Worm (Caenorhabditis elegans): ENCODE data around the gene C02F5.2.

The C02F5.2 gene

ce11 chrIII:8250007-8250683 is 726 bp downstream of the C02F5.2 start, which contains the start of gene knl-1 (continued):
- TF ChIP-seq snpc-4 (tag; optimal IDR thresholded peaks at IDR 0.05) (no peak), sptf-1 (tag; optimal IDR thresholded peaks at IDR 0.05) (no peak), skn-1 (tag; optimal IDR thresholded peaks at IDR 0.05) (peak; percentile 36), nhr-28 (tag; optimal IDR thresholded peaks at IDR 0.05) (no peak), unc-30 (tag; optimal IDR thresholded peaks at IDR 0.05) (no peak), C16A3.4 (tag; optimal IDR thresholded peaks at IDR 0.05) (peak; percentile 82), aha-1 (tag; optimal IDR thresholded peaks at IDR 0.05) (no peak), pax-3 (tag; optimal IDR thresholded peaks at IDR 0.05) (no peak), fkh-10 (GFP tag; optimal IDR thresholded peaks at IDR 0.05) (no peak), unc-86 (tag; optimal IDR thresholded peaks at IDR 0.05) (no peak), fkh-4 (tag; optimal IDR thresholded peaks at IDR 0.05; ENCODE audit: borderline replicate concordance) (peak; percentile 5), C04F5.9 (tag; optimal IDR thresholded peaks at IDR 0.05) (no peak), ets-5 (GFP tag; IDR thresholded peaks at IDR 0.05) (no peak), nhr-19 (GFP tag; conservative IDR thresholded peaks at IDR 0.05) (no peak), unc-130 (tag; optimal IDR thresholded peaks at IDR 0.05) (no peak), isw-1 (GFP tag; IDR thresholded peaks at IDR 0.05) (no peak; the same call in 1 of the 2 replicates), nhr-47 (tag; optimal IDR thresholded peaks at IDR 0.05) (no peak), fkh-8 (tag; optimal IDR thresholded peaks at IDR 0.05) (peak; percentile 19), ama-1 (optimal IDR thresholded peaks at IDR 0.05) (no peak), grh-1 (GFP tag; IDR thresholded peaks at IDR 0.05) (no peak), snu-23 (GFP tag; optimal IDR thresholded peaks at IDR 0.05) (peak; percentile 50), lin-14 (GFP tag; optimal IDR thresholded peaks at IDR 0.05) (peak; percentile 46), nhr-84 (tag; optimal IDR thresholded peaks at IDR 0.05) (no peak), lir-3 (tag; optimal IDR thresholded peaks at IDR 0.05; ENCODE audit: poor library complexity) (peak; percentile 36), efl-1 (optimal IDR thresholded peaks at IDR 0.05) (peak; percentile 84 to 91), efl-1 (GFP tag; optimal IDR thresholded peaks at IDR 0.05 in 1 of 2) (peak; percentile 83 to 97), lsy-2 (tag; optimal IDR thresholded peaks at IDR 0.05) (peak; percentile 28 to 82), efl-3 (GFP tag; optimal IDR thresholded peaks at IDR 0.05) (no peak), irx-1 (tag; optimal IDR thresholded peaks at IDR 0.05) (no peak), ceh-82 (tag; optimal IDR thresholded peaks at IDR 0.05) (peak in 1 of 3 experiments; percentile 61), ceh-90 (tag; optimal IDR thresholded peaks at IDR 0.05) (no peak), ceh-88 (GFP tag; IDR thresholded peaks at IDR 0.05) (no peak), blmp-1 (tag; optimal IDR thresholded peaks at IDR 0.05) (peak; percentile 72), nhr-85 (tag) (peak; percentile 62)

ce11 chrIII:8254938-8255337 is 5.5 kb downstream of the C02F5.2 start, which contains the start of gene F09G8.5:
TSS of gene F09G8.5 (plus strand) at chrIII:8254975.
- TF ChIP-seq fkh-8 (tag; optimal IDR thresholded peaks at IDR 0.05) (no peak), lin-14 (GFP tag; optimal IDR thresholded peaks at IDR 0.05) (peak; percentile 54)

- TF ChIP-seq hpl-2 (GFP tag; optimal IDR thresholded peaks at IDR 0.05) (no peak), rnt-1 (tag; optimal IDR thresholded peaks at IDR 0.05) (no peak), C34B4.2 (tag; optimal IDR thresholded peaks at IDR 0.05) (no peak), dpl-1 (GFP tag; optimal IDR thresholded peaks at IDR 0.05) (no peak), swsn-7 (tag; optimal IDR thresholded peaks at IDR 0.05) (no peak), blmp-1 (tag; optimal IDR thresholded peaks at IDR 0.05) (no peak), sox-4 (tag; optimal IDR thresholded peaks at IDR 0.05) (no peak), xbp-1 (tag; optimal IDR thresholded peaks at IDR 0.05) (no peak), ceh-8 (GFP tag; optimal IDR thresholded peaks at IDR 0.05) (no peak)
These were observed 8.6 kb downstream of the C02F5.2 start, which contains the start of gene ncr-2 for ce11 chrIII:8258045-8258444. TSS of gene ncr-2 (plus strand) at chrIII:8258345.
